Worm (Caenorhabditis elegans): ENCODE measurements around the gene T26H5.14.

DNA sequence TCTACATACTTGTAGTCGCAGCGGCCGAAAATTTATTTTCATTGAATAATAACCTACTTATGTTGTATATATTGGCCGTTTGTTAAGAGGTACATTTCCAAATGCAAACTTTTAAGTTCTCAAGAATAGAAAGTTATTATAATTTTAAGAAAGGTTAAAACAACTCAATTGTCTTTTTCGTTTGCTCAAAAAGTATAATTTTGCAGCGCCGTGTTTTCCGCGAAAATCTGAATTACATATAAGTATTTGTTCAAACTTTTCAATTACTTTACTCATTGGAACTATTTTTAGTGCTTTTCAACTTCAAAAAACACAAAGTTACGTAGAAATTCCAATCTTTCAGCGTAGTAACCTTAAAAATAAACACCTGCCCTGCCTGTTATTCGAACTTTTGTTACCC lies 3.5 kb upstream of the T26H5.14 start, which contains the start of gene srh-239:
- no peak for TF ChIP-seq pax-3 (tag; optimal IDR thresholded peaks at IDR 0.05)
- no peak for TF ChIP-seq ama-1 (optimal IDR thresholded peaks at IDR 0.05)
- TF ChIP-seq ces-1 (GFP tag; optimal IDR thresholded peaks at IDR 0.05), result no peak
- no peak for TF ChIP-seq fos-1 (tag; optimal IDR thresholded peaks at IDR 0.05)
- no peak for TF ChIP-seq dpl-1 (GFP tag; optimal IDR thresholded peaks at IDR 0.05)
- TF ChIP-seq lsy-2 (tag; optimal IDR thresholded peaks at IDR 0.05), result no peak
- no peak for TF ChIP-seq pag-3 (tag; optimal IDR thresholded peaks at IDR 0.05; ENCODE audit: borderline replicate concordance, insufficient read depth)
- no peak for TF ChIP-seq ceh-82 (tag; optimal IDR thresholded peaks at IDR 0.05)
- no peak for TF ChIP-seq fkh-8 (tag; optimal IDR thresholded peaks at IDR 0.05)
- TF ChIP-seq elt-3 (tag; optimal IDR thresholded peaks at IDR 0.05), result no peak
